Fruit fly (Drosophila melanogaster) whole organism, embryonic: ENCODE results near the gene fusl.

Experiments
- ATbp ChIP-seq: fragments of 200-800 bp; sonication (Bioruptor generic); optimal IDR thresholded peaks from 2 replicates; lab custom pipeline; 2017; ENCODE audit warnings: missing biosample characterization, mild to moderate bottlenecking, missing genetic modification characterization, missing genetic modification reagents
- BEAF-32 ChIP-seq: fragments of 200-800 bp; sonication (Bioruptor generic); optimal IDR thresholded peaks from 3 replicates; lab custom pipeline; 2017; ENCODE audit warnings: missing biosample characterization, missing genetic modification characterization, mild to moderate bottlenecking, moderate library complexity, missing genetic modification reagents
- BtbVII ChIP-seq: fragments of 200-800 bp; sonication (Bioruptor generic); optimal IDR thresholded peaks from 3 replicates; lab custom pipeline; 2017; ENCODE audit warnings: missing biosample characterization, mild to moderate bottlenecking, missing genetic modification characterization
- CG10565 ChIP-seq: fragments of 200-800 bp; sonication (Bioruptor generic); optimal IDR thresholded peaks from 3 replicates; lab custom pipeline; 2016; ENCODE audit warnings: missing biosample characterization, mild to moderate bottlenecking, missing genetic modification characterization
- CG12769 ChIP-seq: fragments of 200-800 bp; sonication (Bioruptor generic); optimal IDR thresholded peaks from 2 replicates; lab custom pipeline; 2019; ENCODE audit warnings: missing biosample characterization, mild to moderate bottlenecking, missing genetic modification characterization, moderate library complexity
- CG13287 ChIP-seq: fragments of 200-800 bp; sonication (Bioruptor generic); IDR thresholded peaks from 2 replicates; pipeline ENCODE4 v1.3.6; 2022; ENCODE audit warnings: missing biosample characterization, missing genetic modification characterization; ENCODE audit not compliant: partially characterized antibody
- CG14965 ChIP-seq: fragments of 200-800 bp; sonication (Bioruptor generic); optimal IDR thresholded peaks from 2 replicates; lab custom pipeline; 2016; ENCODE audit warnings: missing biosample characterization, missing genetic modification characterization, borderline replicate concordance
- CG17385 ChIP-seq: fragments of 200-800 bp; sonication (Bioruptor generic); optimal IDR thresholded peaks from 3 replicates; lab custom pipeline; 2018; ENCODE audit warnings: missing biosample characterization, mild to moderate bottlenecking, missing genetic modification characterization
- CG30431 ChIP-seq: fragments of 200-800 bp; sonication (Bioruptor generic); optimal IDR thresholded peaks from 2 replicates; lab custom pipeline; 2017; ENCODE audit warnings: missing biosample characterization, missing genetic modification characterization
- CG3281 ChIP-seq: fragments of 200-800 bp; sonication (Bioruptor generic); optimal IDR thresholded peaks from 3 replicates; lab custom pipeline; 2017; ENCODE audit warnings: missing biosample characterization, mild to moderate bottlenecking, missing genetic modification characterization
- CG6765 ChIP-seq: fragments of 200-800 bp; sonication (Bioruptor generic); optimal IDR thresholded peaks from 3 replicates; lab custom pipeline; 2017; ENCODE audit warnings: missing biosample characterization, mild to moderate bottlenecking, missing genetic modification characterization
- CG6813 ChIP-seq: fragments of 200-800 bp; sonication (Bioruptor generic); optimal IDR thresholded peaks from 2 replicates; lab custom pipeline; 2017; ENCODE audit warnings: missing biosample characterization, missing genetic modification characterization, mild to moderate bottlenecking, moderate library complexity, missing genetic modification reagents
- CG7928 ChIP-seq: fragments of 200-800 bp; sonication (Bioruptor generic); optimal IDR thresholded peaks from 2 replicates; lab custom pipeline; 2017; ENCODE audit warnings: missing biosample characterization, mild to moderate bottlenecking, missing genetic modification characterization
- CG8478 ChIP-seq: fragments of >200 bp; optimal IDR thresholded peaks from 2 replicates; lab custom pipeline; 2018
- CG8924 ChIP-seq: fragments of 200-800 bp; optimal IDR thresholded peaks from 3 replicates; lab custom pipeline; 2019; ENCODE audit warnings: missing biosample characterization, mild to moderate bottlenecking, missing genetic modification characterization, moderate library complexity
- CG9876 ChIP-seq: fragments of 200-800 bp; sonication (Bioruptor generic); optimal IDR thresholded peaks from 2 replicates; lab custom pipeline; 2016; ENCODE audit warnings: missing biosample characterization, missing genetic modification characterization
- CTCF ChIP-seq: fragments of 200-800 bp; sonication (Bioruptor generic); optimal IDR thresholded peaks from 2 replicates; lab custom pipeline; 2017; ENCODE audit warnings: missing biosample characterization, mild to moderate bottlenecking, missing genetic modification characterization, moderate library complexity
- Dbx ChIP-seq: fragments of 200-800 bp; sonication (Bioruptor generic); IDR thresholded peaks from 3 replicates; pipeline ENCODE4 v1.3.6; 2022; ENCODE audit warnings: missing biosample characterization, missing genetic modification characterization
- Dll ChIP-seq: fragments of 200-800 bp; sonication (Bioruptor generic); IDR thresholded peaks from 4 replicates; pipeline ENCODE4 v1.3.6; 2022; ENCODE audit warnings: missing biosample characterization, missing genetic modification characterization; ENCODE audit not compliant: partially characterized antibody
- Eip74EF ChIP-seq, 2 experiments: fragments of 200-800 bp in 1 of 2; fragments of >200 bp in 1 of 2; sonication (Bioruptor generic) in 1 of 2; optimal IDR thresholded peaks; 2 replicates each; lab custom pipeline; 2017 to 2019; ENCODE audit warnings: missing biosample characterization in 2 of 2, missing genetic modification characterization in 2 of 2, mild to moderate bottlenecking in 1 of 2, moderate library complexity in 1 of 2
- HmgZ ChIP-seq: fragments of 200-800 bp; sonication (Bioruptor generic); optimal IDR thresholded peaks from 2 replicates; lab custom pipeline; 2018; ENCODE audit warnings: missing biosample characterization, mild to moderate bottlenecking, missing genetic modification characterization
- Hr51 ChIP-seq, 2 experiments: fragments of 200-800 bp; sonication (Bioruptor generic); optimal IDR thresholded peaks; 2 replicates in 1 of 2; 3 replicates in 1 of 2; lab custom pipeline; 2016 to 2018; ENCODE audit warnings: missing biosample characterization in 2 of 2, missing genetic modification characterization in 2 of 2, mild to moderate bottlenecking in 1 of 2, moderate library complexity in 1 of 2
- Lim3 ChIP-seq: fragments of 200-800 bp; sonication (Bioruptor generic); IDR thresholded peaks from 2 replicates; pipeline ENCODE4 v1.3.6; 2022; ENCODE audit warnings: missing biosample characterization, missing genetic modification characterization
- Med ChIP-seq: fragments of 200-800 bp; sonication (Bioruptor generic); peaks from one replicate; lab custom pipeline; 2016; ENCODE audit warnings: missing biosample characterization, missing genetic modification characterization, mild to moderate bottlenecking, inconsistent platforms, moderate library complexity
- Optix ChIP-seq: fragments of 200-800 bp; sonication (Bioruptor generic); IDR thresholded peaks from 3 replicates; pipeline ENCODE4 v1.3.6; 2022; ENCODE audit warnings: missing biosample characterization, missing genetic modification characterization
- amos ChIP-seq: fragments of 200-800 bp; sonication (Bioruptor generic); IDR thresholded peaks from 2 replicates; pipeline ENCODE4 v1.3.6; 2022; ENCODE audit warnings: missing biosample characterization, missing genetic modification characterization; ENCODE audit not compliant: partially characterized antibody
- br ChIP-seq: fragments of >200 bp; optimal IDR thresholded peaks from 2 replicates; lab custom pipeline; 2017
- cg ChIP-seq: fragments of 200-800 bp; sonication (Bioruptor generic); optimal IDR thresholded peaks from 3 replicates; lab custom pipeline; 2019; ENCODE audit warnings: missing biosample characterization, mild to moderate bottlenecking, missing genetic modification characterization, moderate library complexity
- chinmo ChIP-seq: fragments of 200-800 bp; sonication (Bioruptor generic); IDR thresholded peaks from 4 replicates; pipeline ENCODE4 v1.3.6; 2022; ENCODE audit warnings: missing biosample characterization, missing genetic modification characterization; ENCODE audit not compliant: partially characterized antibody
- crp ChIP-seq, 2 experiments: fragments of 200-800 bp; sonication (Bioruptor generic); optimal IDR thresholded peaks; 2 replicates in 1 of 2; 3 replicates in 1 of 2; lab custom pipeline; 2017; ENCODE audit warnings: missing biosample characterization in 2 of 2, missing genetic modification characterization in 2 of 2, mild to moderate bottlenecking in 1 of 2, moderate library complexity in 1 of 2
- dimm ChIP-seq: fragments of 200-800 bp; sonication (Bioruptor generic); IDR thresholded peaks from 2 replicates; pipeline ENCODE4 v1.3.6; 2022; ENCODE audit warnings: missing biosample characterization, missing genetic modification characterization
- eve ChIP-seq, 2 experiments: fragments of >200 bp; optimal IDR thresholded peaks; 2 replicates each; lab custom pipeline; 2017; ENCODE audit warnings: missing biosample characterization in 2 of 2, missing genetic modification characterization in 2 of 2
- ewg ChIP-seq: fragments of 200-800 bp; sonication (Bioruptor generic); optimal IDR thresholded peaks from 3 replicates; lab custom pipeline; 2017; ENCODE audit warnings: mild to moderate bottlenecking, missing biosample characterization, missing genetic modification reagents, missing genetic modification characterization
- ftz-f1 ChIP-seq: fragments of 200-800 bp; sonication (Bioruptor generic); optimal IDR thresholded peaks from 2 replicates; lab custom pipeline; 2016; ENCODE audit warnings: missing biosample characterization, missing genetic modification characterization
- gsb-n ChIP-seq: fragments of 200-800 bp; sonication (Bioruptor generic); optimal IDR thresholded peaks from 3 replicates; lab custom pipeline; 2018; ENCODE audit warnings: missing biosample characterization, mild to moderate bottlenecking, missing genetic modification characterization
- kay ChIP-seq: fragments of 200-800 bp; sonication (Bioruptor generic); optimal IDR thresholded peaks from 2 replicates; lab custom pipeline; 2016; ENCODE audit warnings: missing biosample characterization, missing genetic modification characterization
- lab ChIP-seq: fragments of 200-800 bp; sonication (Bioruptor generic); optimal IDR thresholded peaks from 3 replicates; lab custom pipeline; 2017; ENCODE audit warnings: missing biosample characterization, missing genetic modification characterization, mild to moderate bottlenecking, moderate library complexity, missing genetic modification reagents
- lov ChIP-seq, 2 experiments: fragments of 200-800 bp in 1 of 2; fragments of >200 bp in 1 of 2; sonication (Bioruptor generic) in 1 of 2; IDR thresholded peaks in 1 of 2; optimal IDR thresholded peaks in 1 of 2; 2 replicates in 1 of 2; 3 replicates in 1 of 2; pipeline versions ENCODE4 v1.3.6 to Lab custom; 2017 to 2022; ENCODE audit warnings: missing biosample characterization in 1 of 2, missing genetic modification characterization in 1 of 2
- mirr ChIP-seq: fragments of 200-800 bp; sonication (Bioruptor generic); optimal IDR thresholded peaks from 3 replicates; lab custom pipeline; 2018; ENCODE audit warnings: missing biosample characterization, mild to moderate bottlenecking, missing genetic modification characterization
- nmo ChIP-seq: fragments of 200-800 bp; sonication (Bioruptor generic); optimal IDR thresholded peaks from 2 replicates; lab custom pipeline; 2018; ENCODE audit warnings: missing biosample characterization, mild to moderate bottlenecking, missing genetic modification characterization, moderate library complexity
- oc ChIP-seq: fragments of 200-800 bp; sonication (Bioruptor generic); optimal IDR thresholded peaks from 2 replicates; lab custom pipeline; 2018; ENCODE audit warnings: missing biosample characterization, mild to moderate bottlenecking, missing genetic modification characterization, moderate library complexity
- p53 ChIP-seq: fragments of 200-800 bp; sonication (Bioruptor generic); optimal IDR thresholded peaks from 2 replicates; lab custom pipeline; 2016; ENCODE audit warnings: missing biosample characterization, missing genetic modification characterization
- pnt ChIP-seq: fragments of 200-800 bp; sonication (Bioruptor generic); optimal IDR thresholded peaks from 3 replicates; lab custom pipeline; 2016; ENCODE audit warnings: missing biosample characterization, missing genetic modification characterization
- sd ChIP-seq: fragments of 200-800 bp; sonication (Bioruptor generic); optimal IDR thresholded peaks from 3 replicates; lab custom pipeline; 2018; ENCODE audit warnings: missing biosample characterization, mild to moderate bottlenecking, missing genetic modification characterization, moderate library complexity
- tap ChIP-seq: fragments of 200-800 bp; optimal IDR thresholded peaks from 3 replicates; lab custom pipeline; 2019; ENCODE audit warnings: missing biosample characterization, mild to moderate bottlenecking, missing genetic modification characterization, moderate library complexity
- tgo ChIP-seq: fragments of 200-800 bp; sonication (Bioruptor generic); IDR thresholded peaks from 3 replicates; pipeline ENCODE4 v1.3.6; 2022; ENCODE audit warnings: missing biosample characterization, missing genetic modification characterization
- zen ChIP-seq: fragments of 200-800 bp; sonication (Bioruptor generic); optimal IDR thresholded peaks from 3 replicates; lab custom pipeline; 2018; ENCODE audit warnings: missing biosample characterization, mild to moderate bottlenecking, missing genetic modification characterization, moderate library complexity

The fusl gene

dm6 chr2L:5342119-5342817 is 4.4 kb upstream of the fusl start, which contains the start of gene Acsf2 (continued):
- peak; percentile 95 to 97 for TF ChIP-seq Hr51 (GFP tag; optimal IDR thresholded peaks at IDR 0.05; lab: Kevin White, UChicago)
- peak; percentile 99 for TF ChIP-seq Dbx (GFP tag; lab: Robert Waterston, UW)
- TF ChIP-seq br (lab: Kevin White, UChicago) = no peak
- peak; percentile 55 for TF ChIP-seq p53
- peak; percentile 21 for TF ChIP-seq CTCF (GFP tag; lab: Kevin White, UChicago)
- TF ChIP-seq tgo (GFP tag; lab: Robert Waterston, UW) = peak; percentile 96
- TF ChIP-seq zen (tag; lab: Kevin White, UChicago) = peak; percentile 80
- no peak for TF ChIP-seq CG10565
- peak; percentile 60 for TF ChIP-seq ATbp (GFP tag; lab: Kevin White, UChicago)
- TF ChIP-seq Dll = no peak
- TF ChIP-seq nmo = peak; percentile 94
- TF ChIP-seq dimm (GFP tag; lab: Robert Waterston, UW) = peak; percentile 76
- peak; percentile 95 for TF ChIP-seq CG12769
- TF ChIP-seq CG8478 = no peak
- peak; percentile 46; the same call in 1 of the 3 replicates for TF ChIP-seq Optix (GFP tag; lab: Robert Waterston, UW)
- peak; percentile 97 for TF ChIP-seq BtbVII (GFP tag; lab: Kevin White, UChicago)
- peak; percentile 98 for TF ChIP-seq CG8924 (tag; lab: Kevin White, UChicago)
- TF ChIP-seq CG7928 (GFP tag; lab: Kevin White, UChicago) = peak; percentile 82
- TF ChIP-seq CG30431 (GFP tag; lab: Kevin White, UChicago) = peak; percentile 81
- TF ChIP-seq crp (GFP tag; optimal IDR thresholded peaks at IDR 0.05; lab: Kevin White, UChicago) = peak in 1 of 2 experiments; percentile 45
- TF ChIP-seq CG9876 = peak; percentile 81
- TF ChIP-seq Med = peak; percentile 99

dm6 chr2L:5341015-5341608 is 3.2 kb upstream of the fusl start:
- TF ChIP-seq eve (GFP tag; optimal IDR thresholded peaks at IDR 0.05; lab: Kevin White, UChicago) = peak in 1 of 2 experiments; percentile 32
- TF ChIP-seq CG17385 (GFP tag; lab: Kevin White, UChicago) = no peak
- TF ChIP-seq mirr (GFP tag; lab: Kevin White, UChicago) = peak; percentile 55
- TF ChIP-seq CG6813 (GFP tag; lab: Kevin White, UChicago) = peak; percentile 13
- TF ChIP-seq BEAF-32 (GFP tag; lab: Kevin White, UChicago) = peak; percentile 19
- TF ChIP-seq HmgZ (tag; lab: Kevin White, UChicago) = peak; percentile 27
- TF ChIP-seq amos (GFP tag; lab: Robert Waterston, UW) = peak; percentile 22; the same call in 1 of the 2 replicates
- no peak for TF ChIP-seq ewg
- no peak for TF ChIP-seq pnt
- no peak for TF ChIP-seq CG14965 (GFP tag; lab: Kevin White, UChicago)
- TF ChIP-seq tap (tag; lab: Kevin White, UChicago) = no peak
- no peak for TF ChIP-seq kay
- TF ChIP-seq CG3281 (GFP tag; lab: Kevin White, UChicago) = no peak
- TF ChIP-seq CTCF (GFP tag; lab: Kevin White, UChicago) = peak; percentile 55
- TF ChIP-seq Lim3 (GFP tag; lab: Robert Waterston, UW) = no peak
- no peak for TF ChIP-seq lov (optimal IDR thresholded peaks at IDR 0.05; lab: Kevin White, UChicago)
- no peak for TF ChIP-seq lov (GFP tag; IDR thresholded peaks at IDR 0.05; lab: Robert Waterston, UW)
- no peak for TF ChIP-seq sd
- no peak for TF ChIP-seq Eip74EF (GFP tag; optimal IDR thresholded peaks at IDR 0.05; lab: Kevin White, UChicago)
- TF ChIP-seq lab (GFP tag; lab: Kevin White, UChicago) = peak; percentile 21
- TF ChIP-seq CG6765 = no peak
- TF ChIP-seq chinmo (GFP tag; lab: Robert Waterston, UW) = 0 out of 4 replicates have a peak, but pooled peaks have one; percentile 33
- TF ChIP-seq oc = no peak
- peak; percentile 29; the same call in 1 of the 2 replicates for TF ChIP-seq CG13287 (GFP tag; lab: Robert Waterston, UW)
- TF ChIP-seq ftz-f1 (GFP tag; lab: Kevin White, UChicago) = no peak
- TF ChIP-seq gsb-n (tag; lab: Kevin White, UChicago) = no peak
- peak; percentile 30 for TF ChIP-seq cg (GFP tag; lab: Kevin White, UChicago)
